Worm (Caenorhabditis elegans) whole organism, L1 larva: Measurements from ENCODE around the gene C05C10.2.

ENCODE experiments used
- C04F5.9 ChIP-seq: sonication (generic microtip); optimal IDR thresholded peaks from 2 replicates; lab custom pipeline; 2016; ENCODE audit warnings: missing genetic modification characterization, missing compliant biosample characterization
- C16A3.4 ChIP-seq: fragments of 150-350 bp; optimal IDR thresholded peaks from 2 replicates; lab custom pipeline; 2014; ENCODE audit warnings: missing biosample characterization, missing genetic modification characterization
- C34B4.2 ChIP-seq: sonication (generic microtip); optimal IDR thresholded peaks from 2 replicates; lab custom pipeline; 2017; ENCODE audit warnings: mild to moderate bottlenecking, missing genetic modification characterization, missing compliant biosample characterization
- F16B12.6 ChIP-seq: fragments of 150-350 bp; optimal IDR thresholded peaks from 2 replicates; lab custom pipeline; 2014; ENCODE audit warnings: missing biosample characterization, missing genetic modification characterization
- aha-1 ChIP-seq: fragments of 150-350 bp; optimal IDR thresholded peaks from 2 replicates; lab custom pipeline; 2014; ENCODE audit warnings: missing biosample characterization, missing genetic modification characterization
- aly-2 ChIP-seq: fragments of 150-350 bp; optimal IDR thresholded peaks from 2 replicates; lab custom pipeline; 2014; ENCODE audit warnings: missing biosample characterization, missing genetic modification characterization
- blmp-1 ChIP-seq: fragments of 150-350 bp; optimal IDR thresholded peaks from 2 replicates; lab custom pipeline; 2014; ENCODE audit warnings: missing biosample characterization, missing genetic modification characterization
- ceh-8 ChIP-seq: fragments of 200-800 bp; sonication (Bioruptor generic); optimal IDR thresholded peaks from 2 replicates; lab custom pipeline; 2018; ENCODE audit warnings: mild to moderate bottlenecking, missing genetic modification characterization, moderate library complexity, missing compliant biosample characterization
- ceh-90 ChIP-seq: sonication (generic microtip); optimal IDR thresholded peaks from 2 replicates; lab custom pipeline; 2016; ENCODE audit warnings: missing genetic modification characterization, missing compliant biosample characterization
- dpl-1 ChIP-seq, 3 experiments: fragments of 150-350 bp in 2 of 3; sonication (generic microtip) in 1 of 3; optimal IDR thresholded peaks; 2 replicates each; lab custom pipeline; 2014 to 2017; ENCODE audit warnings: missing biosample characterization in 3 of 3, missing genetic modification characterization in 3 of 3, missing genetic modification reagents in 3 of 3
- dsc-1 ChIP-seq: sonication (generic microtip); optimal IDR thresholded peaks from 2 replicates; lab custom pipeline; 2016; ENCODE audit warnings: mild to moderate bottlenecking, missing genetic modification characterization, missing compliant biosample characterization
- efl-1 ChIP-seq, 4 experiments: fragments of 150-350 bp; optimal IDR thresholded peaks in 3 of 4; peaks in 1 of 4; 1 replicate in 1 of 4; 2 replicates in 3 of 4; lab custom pipeline; 2014; ENCODE audit warnings: missing biosample characterization in 2 of 4, missing genetic modification characterization in 2 of 4, missing genetic modification reagents in 2 of 4
- efl-3 ChIP-seq: fragments of 200-800 bp; sonication (Bioruptor generic); optimal IDR thresholded peaks from 2 replicates; lab custom pipeline; 2018; ENCODE audit warnings: mild to moderate bottlenecking, missing genetic modification characterization, missing compliant biosample characterization
- elt-2 ChIP-seq: sonication (generic microtip); optimal IDR thresholded peaks from 2 replicates; lab custom pipeline; 2016; ENCODE audit warnings: missing genetic modification characterization, mild to moderate bottlenecking, inconsistent platforms, missing compliant biosample characterization, missing genetic modification reagents
- fkh-10 ChIP-seq: sonication (generic microtip); optimal IDR thresholded peaks from 2 replicates; lab custom pipeline; 2017; ENCODE audit warnings: missing biosample characterization, missing genetic modification reagents, missing genetic modification characterization
- fkh-8 ChIP-seq: sonication (generic microtip); optimal IDR thresholded peaks from 2 replicates; lab custom pipeline; 2016; ENCODE audit warnings: mild to moderate bottlenecking, missing genetic modification characterization, missing compliant biosample characterization
- grh-1 ChIP-seq: fragments of 200-800 bp; sonication (Bioruptor generic); IDR thresholded peaks from 2 replicates; pipeline ENCODE4 v1.3.6; 2022; ENCODE audit warnings: missing genetic modification reagents, missing genetic modification characterization, missing compliant biosample characterization
- hlh-17 ChIP-seq: fragments of 200-800 bp; sonication (Bioruptor generic); optimal IDR thresholded peaks from 2 replicates; lab custom pipeline; 2018; ENCODE audit warnings: missing genetic modification characterization, mild to moderate bottlenecking, missing compliant biosample characterization, moderate library complexity, borderline replicate concordance
- hlh-4 ChIP-seq: sonication (generic microtip); optimal IDR thresholded peaks from 2 replicates; lab custom pipeline; 2016; ENCODE audit warnings: mild to moderate bottlenecking, missing genetic modification characterization, missing compliant biosample characterization
- hpl-2 ChIP-seq: fragments of 150-350 bp; optimal IDR thresholded peaks from 2 replicates; lab custom pipeline; 2014; ENCODE audit warnings: missing biosample characterization, missing genetic modification reagents, missing genetic modification characterization
- irx-1 ChIP-seq: sonication (generic microtip); optimal IDR thresholded peaks from 2 replicates; lab custom pipeline; 2016; ENCODE audit warnings: missing genetic modification characterization, missing compliant biosample characterization
- isw-1 ChIP-seq: fragments of 200-800 bp; sonication (Bioruptor generic); IDR thresholded peaks from 2 replicates; pipeline ENCODE4 v1.3.6; 2022; ENCODE audit warnings: missing genetic modification characterization, missing compliant biosample characterization
- jun-1 ChIP-seq: fragments of 150-350 bp; optimal IDR thresholded peaks from 2 replicates; lab custom pipeline; 2014; ENCODE audit warnings: missing biosample characterization, missing genetic modification reagents, missing genetic modification characterization
- lin-13 ChIP-seq: fragments of 150-350 bp; optimal IDR thresholded peaks from 2 replicates; lab custom pipeline; 2014; ENCODE audit warnings: missing biosample characterization, missing genetic modification reagents, missing genetic modification characterization
- lin-14 ChIP-seq: fragments of 200-800 bp; sonication (Bioruptor generic); optimal IDR thresholded peaks from 2 replicates; lab custom pipeline; 2018; ENCODE audit warnings: mild to moderate bottlenecking, missing genetic modification characterization, moderate library complexity, missing compliant biosample characterization
- lin-15B ChIP-seq: fragments of 150-350 bp; sonication (generic microtip); optimal IDR thresholded peaks from 3 replicates; lab custom pipeline; 2014; ENCODE audit warnings: missing biosample characterization, missing genetic modification characterization
- lin-35 ChIP-seq, 2 experiments: fragments of 150-350 bp; optimal IDR thresholded peaks; 2 replicates each; lab custom pipeline; 2014; ENCODE audit warnings: missing biosample characterization in 2 of 2, missing genetic modification characterization in 2 of 2, missing genetic modification reagents in 2 of 2
- mab-9 ChIP-seq: fragments of 200-800 bp; sonication (Bioruptor generic); IDR thresholded peaks from 2 replicates; pipeline ENCODE4 v1.3.6; 2022; ENCODE audit warnings: missing genetic modification reagents, missing genetic modification characterization, missing compliant biosample characterization
- mdl-1 ChIP-seq, 2 experiments: fragments of 150-350 bp; optimal IDR thresholded peaks; 2 replicates each; lab custom pipeline; 2014 to 2017; ENCODE audit warnings: missing biosample characterization in 2 of 2, missing genetic modification characterization in 2 of 2, inconsistent platforms in 1 of 2
- mef-2 ChIP-seq: fragments of 150-350 bp; optimal IDR thresholded peaks from 2 replicates; lab custom pipeline; 2014; ENCODE audit warnings: missing biosample characterization, missing genetic modification characterization
- mep-1 ChIP-seq: fragments of 150-350 bp; optimal IDR thresholded peaks from 2 replicates; lab custom pipeline; 2014; ENCODE audit warnings: missing biosample characterization, missing genetic modification characterization
- nhr-20 ChIP-seq: sonication (generic microtip); optimal IDR thresholded peaks from 2 replicates; lab custom pipeline; 2016; ENCODE audit warnings: mild to moderate bottlenecking, missing genetic modification characterization, missing compliant biosample characterization
- nhr-237 ChIP-seq: fragments of 150-350 bp; optimal IDR thresholded peaks from 2 replicates; lab custom pipeline; 2014; ENCODE audit warnings: missing biosample characterization, missing genetic modification characterization
- nhr-77 ChIP-seq: fragments of 150-350 bp; optimal IDR thresholded peaks from 2 replicates; lab custom pipeline; 2014; ENCODE audit warnings: missing biosample characterization, missing genetic modification characterization
- nhr-85 ChIP-seq: sonication (generic microtip); peaks from one replicate; lab custom pipeline; 2016; ENCODE audit warnings: missing genetic modification characterization, inconsistent platforms, missing compliant biosample characterization
- pax-3 ChIP-seq: fragments of 200-800 bp; sonication (Bioruptor generic); optimal IDR thresholded peaks from 2 replicates; lab custom pipeline; 2018; ENCODE audit warnings: mild to moderate bottlenecking, missing genetic modification characterization, moderate library complexity, missing compliant biosample characterization
- skn-1 ChIP-seq: fragments of 150-350 bp; optimal IDR thresholded peaks from 2 replicates; lab custom pipeline; 2014; ENCODE audit warnings: missing biosample characterization, missing genetic modification characterization
- snpc-4 ChIP-seq: fragments of 150-350 bp; optimal IDR thresholded peaks from 2 replicates; lab custom pipeline; 2014; ENCODE audit warnings: missing biosample characterization, missing genetic modification characterization
- sox-4 ChIP-seq: sonication (generic microtip); optimal IDR thresholded peaks from 2 replicates; lab custom pipeline; 2016; ENCODE audit warnings: missing genetic modification characterization, missing compliant biosample characterization
- sup-37 ChIP-seq: fragments of 200-800 bp; sonication (Bioruptor generic); optimal IDR thresholded peaks from 2 replicates; lab custom pipeline; 2018; ENCODE audit warnings: mild to moderate bottlenecking, missing genetic modification characterization, missing compliant biosample characterization
- swsn-7 ChIP-seq: sonication (generic microtip); optimal IDR thresholded peaks from 2 replicates; lab custom pipeline; 2016; ENCODE audit warnings: missing genetic modification characterization, missing compliant biosample characterization
- tlp-1 ChIP-seq: fragments of 150-350 bp; optimal IDR thresholded peaks from 2 replicates; lab custom pipeline; 2014; ENCODE audit warnings: missing biosample characterization, missing genetic modification characterization
- unc-130 ChIP-seq: fragments of 150-350 bp; optimal IDR thresholded peaks from 2 replicates; lab custom pipeline; 2017; ENCODE audit warnings: missing biosample characterization, missing genetic modification characterization, inconsistent platforms
- unc-30 ChIP-seq: sonication (generic microtip); optimal IDR thresholded peaks from 2 replicates; lab custom pipeline; 2017; ENCODE audit warnings: missing biosample characterization, missing genetic modification characterization
- unc-62 ChIP-seq: fragments of 150-350 bp; optimal IDR thresholded peaks from 2 replicates; lab custom pipeline; 2014; ENCODE audit warnings: missing biosample characterization, missing genetic modification reagents, missing genetic modification characterization
- unc-98 ChIP-seq: fragments of 200-800 bp; sonication (Bioruptor generic); IDR thresholded peaks from 2 replicates; pipeline ENCODE4 v1.3.6; 2022; ENCODE audit warnings: missing genetic modification characterization, missing compliant biosample characterization
- vab-15 ChIP-seq: sonication (generic microtip); optimal IDR thresholded peaks from 2 replicates; lab custom pipeline; 2017; ENCODE audit warnings: missing genotype, mild to moderate bottlenecking, missing genetic modification characterization, missing compliant biosample characterization
- xbp-1 ChIP-seq: sonication (generic microtip); optimal IDR thresholded peaks from 2 replicates; lab custom pipeline; 2016; ENCODE audit warnings: missing genetic modification characterization, missing compliant biosample characterization
- zag-1 ChIP-seq: fragments of 150-350 bp; optimal IDR thresholded peaks from 2 replicates; lab custom pipeline; 2014; ENCODE audit warnings: missing biosample characterization, missing genetic modification characterization
- zip-4 ChIP-seq: fragments of 200-800 bp; sonication (Bioruptor generic); optimal IDR thresholded peaks from 2 replicates; lab custom pipeline; 2018; ENCODE audit warnings: mild to moderate bottlenecking, missing genetic modification characterization, moderate library complexity, missing compliant biosample characterization

Gene C05C10.2

DNA sequence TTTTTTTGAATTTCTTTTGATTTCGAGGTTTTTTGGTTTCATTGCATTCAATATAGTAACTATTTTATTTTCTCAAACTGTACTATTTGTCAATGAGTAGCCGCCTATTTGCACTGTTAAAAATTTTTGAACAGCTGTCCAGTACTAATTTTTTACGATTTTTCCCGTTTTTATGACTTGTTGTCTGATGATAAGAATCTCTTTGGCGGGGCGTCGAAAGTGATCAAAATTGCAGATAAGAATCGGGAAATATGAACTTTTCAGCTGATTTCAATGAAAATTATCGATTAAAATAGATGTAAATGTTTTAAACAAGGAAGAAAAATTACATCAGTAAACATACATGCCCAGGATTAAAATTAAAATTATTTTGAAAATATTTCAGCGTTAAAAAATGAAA, 52.2 kb downstream of the C05C10.2 start:
- peak; percentile 89 for TF ChIP-seq nhr-85
- peak; percentile 36 for TF ChIP-seq tlp-1 (tag; lab: Kevin White, UChicago)
- TF ChIP-seq lin-35 (GFP tag; optimal IDR thresholded peaks at IDR 0.05; lab: Kevin White, UChicago): peak in 1 of 2 experiments; percentile 21
- no peak for TF ChIP-seq efl-1 (optimal IDR thresholded peaks at IDR 0.05; lab: Kevin White, UChicago)
- peak in 1 of 2 experiments; percentile 1 for TF ChIP-seq efl-1 (GFP tag; optimal IDR thresholded peaks at IDR 0.05 in 1 of 2; lab: Kevin White, UChicago)
- no peak for TF ChIP-seq hlh-4 (tag; lab: Kevin White, UChicago)
- peak; percentile 71 for TF ChIP-seq elt-2 (tag; lab: Kevin White, UChicago)
- TF ChIP-seq nhr-20 (tag; lab: Kevin White, UChicago): peak; percentile 8
- TF ChIP-seq lin-14: peak; percentile 64
- no peak for TF ChIP-seq C16A3.4 (tag; lab: Kevin White, UChicago)

DNA sequence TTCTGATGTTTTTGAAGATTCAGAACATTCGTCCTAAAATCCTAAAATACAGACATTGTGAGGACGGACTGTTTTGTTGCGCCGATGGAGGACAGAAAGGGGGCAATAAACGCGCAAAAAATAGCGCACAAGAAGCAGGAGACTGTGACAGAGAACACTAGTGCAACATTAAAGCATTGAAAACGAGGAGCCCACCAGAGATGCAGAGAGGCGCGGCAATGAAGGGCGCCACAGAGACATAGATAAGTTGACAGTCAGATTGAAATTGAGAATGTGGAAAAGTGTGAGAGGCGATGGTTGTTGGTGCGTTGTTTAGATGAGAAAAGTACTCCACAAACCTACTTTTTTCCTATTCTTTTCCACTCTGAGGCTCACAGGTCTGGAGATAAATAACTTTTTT, 52.9 kb downstream of the C05C10.2 start, which contains the start of gene aakg-5:
TSS of gene aakg-5 (minus strand) at position 159 of the 400 bp plus-strand sequence.
- TF ChIP-seq fkh-10 (GFP tag; lab: Kevin White, UChicago) (peak; percentile 37), hpl-2 (GFP tag; lab: Kevin White, UChicago) (no peak), unc-130 (tag; lab: Kevin White, UChicago) (peak; percentile 54), fkh-8 (tag; lab: Kevin White, UChicago) (peak; percentile 57), sox-4 (no peak), mdl-1 (tag; optimal IDR thresholded peaks at IDR 0.05; lab: Kevin White, UChicago) (peak in 1 of 2 experiments; percentile 87), mef-2 (tag; lab: Kevin White, UChicago) (no peak), aly-2 (tag; lab: Kevin White, UChicago) (no peak), jun-1 (peak; percentile 72), mep-1 (peak; percentile 72), snpc-4 (tag; lab: Kevin White, UChicago) (peak; percentile 41), lin-13 (GFP tag; lab: Kevin White, UChicago) (peak; percentile 88), mab-9 (GFP tag; lab: Robert Waterston, UW) (0 out of 2 replicates have a peak, but pooled peaks have one; percentile 57), zip-4 (GFP tag; lab: Kevin White, UChicago) (no peak), pax-3 (peak; percentile 21), ceh-8 (GFP tag; lab: Kevin White, UChicago) (no peak), dsc-1 (peak; percentile 70), elt-2 (tag; lab: Kevin White, UChicago) (peak; percentile 80), tlp-1 (tag; lab: Kevin White, UChicago) (no peak), skn-1 (tag; lab: Kevin White, UChicago) (peak; percentile 90), unc-62 (GFP tag; lab: Kevin White, UChicago) (no peak), blmp-1 (tag; lab: Kevin White, UChicago) (peak; percentile 86), unc-30 (no peak), nhr-77 (tag; lab: Kevin White, UChicago) (peak; percentile 90), zag-1 (no peak), ceh-90 (tag; lab: Kevin White, UChicago) (no peak), isw-1 (GFP tag; lab: Robert Waterston, UW) (0 out of 2 replicates have a peak, but pooled peaks have one; percentile 28), F16B12.6 (peak; percentile 28), hlh-17 (no peak), swsn-7 (tag; lab: Kevin White, UChicago) (peak; percentile 90), lin-15B (tag; lab: Kevin White, UChicago) (no peak), C16A3.4 (tag; lab: Kevin White, UChicago) (peak; percentile 56), vab-15 (tag; lab: Kevin White, UChicago) (no peak), xbp-1 (tag; lab: Kevin White, UChicago) (peak; percentile 79), grh-1 (GFP tag; lab: Robert Waterston, UW) (peak; percentile 88), efl-3 (GFP tag; lab: Kevin White, UChicago) (no peak), nhr-237 (tag; lab: Kevin White, UChicago) (peak; percentile 45), unc-98 (GFP tag; lab: Robert Waterston, UW) (no peak), lin-35 (GFP tag; optimal IDR thresholded peaks at IDR 0.05; lab: Kevin White, UChicago) (peak; percentile 72 to 88), efl-1 (optimal IDR thresholded peaks at IDR 0.05; lab: Kevin White, UChicago) (peak; percentile 84 to 92), efl-1 (GFP tag; optimal IDR thresholded peaks at IDR 0.05 in 1 of 2; lab: Kevin White, UChicago) (peak; percentile 58 to 94), C34B4.2 (tag; lab: Kevin White, UChicago) (no peak), sup-37 (GFP tag; lab: Kevin White, UChicago) (no peak), dpl-1 (GFP tag; optimal IDR thresholded peaks at IDR 0.05; lab: Kevin White, UChicago) (peak; percentile 59 to 66 (median 62)), irx-1 (tag; lab: Kevin White, UChicago) (peak; percentile 66), aha-1 (tag; lab: Kevin White, UChicago) (no peak), C04F5.9 (peak; percentile 56), hlh-4 (tag; lab: Kevin White, UChicago) (no peak)
